Fruit fly (Drosophila melanogaster) whole organism, prepupa: ENCODE measurements around the gene VhaAC39-2.

Experiments used
- Blimp-1 ChIP-seq: fragments of 200-800 bp; sonication (Bioruptor generic); optimal IDR thresholded peaks from 3 replicates; lab custom pipeline; 2017; ENCODE audit warnings: missing biosample characterization, missing genetic modification characterization, mild to moderate bottlenecking, moderate library complexity, missing genetic modification reagents
- CG11902 ChIP-seq: fragments of 200-800 bp; sonication (Bioruptor generic); optimal IDR thresholded peaks from 3 replicates; lab custom pipeline; 2016; ENCODE audit warnings: missing biosample characterization, missing genetic modification characterization
- CG15336 ChIP-seq: fragments of 200-800 bp; sonication (Bioruptor generic); IDR thresholded peaks from 2 replicates; pipeline ENCODE4 v1.3.6; 2022; ENCODE audit warnings: missing biosample characterization, missing genetic modification characterization
- CG16779 ChIP-seq: fragments of 200-800 bp; sonication (Bioruptor generic); optimal IDR thresholded peaks from 3 replicates; lab custom pipeline; 2017; ENCODE audit warnings: missing biosample characterization, mild to moderate bottlenecking, missing genetic modification characterization
- CG3032 ChIP-seq: fragments of 200-800 bp; optimal IDR thresholded peaks from 2 replicates; lab custom pipeline; 2019; ENCODE audit warnings: missing biosample characterization, mild to moderate bottlenecking, missing genetic modification characterization, moderate library complexity
- CG32006 ChIP-seq: fragments of 200-800 bp; sonication (Bioruptor generic); optimal IDR thresholded peaks from 3 replicates; lab custom pipeline; 2017; ENCODE audit warnings: missing biosample characterization, mild to moderate bottlenecking, missing genetic modification characterization
- CG3919 ChIP-seq: fragments of 200-800 bp; sonication (Bioruptor generic); optimal IDR thresholded peaks from 3 replicates; lab custom pipeline; 2016; ENCODE audit warnings: missing biosample characterization, missing genetic modification characterization
- CG6276 ChIP-seq: fragments of 200-800 bp; sonication (Bioruptor generic); optimal IDR thresholded peaks from 2 replicates; lab custom pipeline; 2017; ENCODE audit warnings: missing biosample characterization, mild to moderate bottlenecking, missing genetic modification characterization
- CG6792 ChIP-seq: fragments of 200-800 bp; sonication (Bioruptor generic); optimal IDR thresholded peaks from 3 replicates; lab custom pipeline; 2016; ENCODE audit warnings: missing biosample characterization, missing genetic modification characterization
- CG6854 ChIP-seq: fragments of 200-800 bp; sonication (Bioruptor generic); optimal IDR thresholded peaks from 2 replicates; lab custom pipeline; 2017; ENCODE audit warnings: missing biosample characterization, mild to moderate bottlenecking, missing genetic modification characterization
- CG8119 ChIP-seq: fragments of 200-800 bp; sonication (Bioruptor generic); IDR thresholded peaks from 3 replicates; pipeline ENCODE4 v1.3.6; 2022; ENCODE audit warnings: missing biosample characterization, missing genetic modification characterization
- CG8632 ChIP-seq: fragments of 200-800 bp; sonication (Bioruptor generic); optimal IDR thresholded peaks from 3 replicates; lab custom pipeline; 2016; ENCODE audit warnings: missing biosample characterization, missing genetic modification characterization
- CG9139 ChIP-seq: fragments of 200-800 bp; sonication (Bioruptor generic); optimal IDR thresholded peaks from 3 replicates; lab custom pipeline; 2017; ENCODE audit warnings: missing biosample characterization, mild to moderate bottlenecking, missing genetic modification characterization
- Eip75B ChIP-seq: fragments of 200-800 bp; sonication (Bioruptor generic); optimal IDR thresholded peaks from 3 replicates; lab custom pipeline; 2016; ENCODE audit warnings: missing biosample characterization, missing genetic modification characterization
- Eip78C ChIP-seq: fragments of 200-800 bp; sonication (Bioruptor generic); peaks from one replicate; lab custom pipeline; 2016; ENCODE audit warnings: missing biosample characterization, missing genetic modification characterization
- Hr38 ChIP-seq: sonication (Bioruptor generic); optimal IDR thresholded peaks from 2 replicates; lab custom pipeline; 2016; ENCODE audit warnings: missing biosample characterization, missing genetic modification characterization
- Sox14 ChIP-seq: fragments of 200-800 bp; sonication (Bioruptor generic); optimal IDR thresholded peaks from 3 replicates; lab custom pipeline; 2016; ENCODE audit warnings: missing biosample characterization, missing genetic modification characterization
- acj6 ChIP-seq: fragments of 200-800 bp; sonication (Bioruptor generic); optimal IDR thresholded peaks from 3 replicates; lab custom pipeline; 2016; ENCODE audit warnings: missing biosample characterization, missing genetic modification characterization
- cyc ChIP-seq: fragments of 200-800 bp; sonication (Bioruptor generic); optimal IDR thresholded peaks from 3 replicates; lab custom pipeline; 2016; ENCODE audit warnings: missing biosample characterization, missing genetic modification characterization
- dac ChIP-seq: fragments of 200-800 bp; sonication (Bioruptor generic); optimal IDR thresholded peaks from 2 replicates; lab custom pipeline; 2017; ENCODE audit warnings: missing biosample characterization, mild to moderate bottlenecking, missing genetic modification characterization
- dsx ChIP-seq: fragments of 200-800 bp; optimal IDR thresholded peaks from 3 replicates; lab custom pipeline; 2019; ENCODE audit warnings: missing biosample characterization, mild to moderate bottlenecking, missing genetic modification characterization, moderate library complexity; ENCODE audit not compliant: poor library complexity, severe bottlenecking
- eg ChIP-seq: fragments of 200-800 bp; sonication (Bioruptor generic); IDR thresholded peaks from 3 replicates; pipeline ENCODE4 v1.3.6; 2022; ENCODE audit warnings: missing biosample characterization, missing genetic modification characterization
- esn ChIP-seq: fragments of 200-800 bp; sonication (Bioruptor generic); optimal IDR thresholded peaks from 2 replicates; lab custom pipeline; 2016; ENCODE audit warnings: missing biosample characterization, mild to moderate bottlenecking, missing genetic modification characterization, moderate library complexity
- fkh ChIP-seq: fragments of 200-800 bp; sonication (Bioruptor generic); optimal IDR thresholded peaks from 3 replicates; lab custom pipeline; 2017; ENCODE audit warnings: missing biosample characterization, mild to moderate bottlenecking, missing genetic modification characterization, moderate library complexity
- pdm3 ChIP-seq: fragments of 200-800 bp; sonication (Bioruptor generic); optimal IDR thresholded peaks from 3 replicates; lab custom pipeline; 2016; ENCODE audit warnings: missing biosample characterization, missing genetic modification characterization
- ss ChIP-seq, 2 experiments: fragments of 200-800 bp; sonication (Bioruptor generic); optimal IDR thresholded peaks; 2 replicates in 1 of 2; 3 replicates in 1 of 2; lab custom pipeline; 2017 to 2018; ENCODE audit warnings: mild to moderate bottlenecking in 2 of 2, missing biosample characterization in 2 of 2, missing genetic modification characterization in 2 of 2, moderate library complexity in 1 of 2
- svp ChIP-seq: fragments of 200-800 bp; sonication (Bioruptor generic); peaks from one replicate; lab custom pipeline; 2016; ENCODE audit warnings: missing biosample characterization, missing genetic modification characterization
- vri ChIP-seq: fragments of 200-800 bp; sonication (Bioruptor generic); optimal IDR thresholded peaks from 3 replicates; lab custom pipeline; 2016; ENCODE audit warnings: missing biosample characterization, mild to moderate bottlenecking, missing genetic modification characterization

Gene VhaAC39-2

dm6 chr3R:23141678-23142338, 17.3 kb downstream of the VhaAC39-2 start, which contains the start of gene hh:
TSS of gene hh (minus strand) at chr3R:23141906.
- peak; percentile 59 for TF ChIP-seq Eip78C (GFP tag; lab: Kevin White, UChicago)
- peak; percentile 4 for TF ChIP-seq fkh (GFP tag; lab: Kevin White, UChicago)
- peak; percentile 15 to 40 for TF ChIP-seq ss (GFP tag; optimal IDR thresholded peaks at IDR 0.05; lab: Kevin White, UChicago)
- peak; percentile 19 for TF ChIP-seq vri (GFP tag; lab: Kevin White, UChicago)
- no peak for TF ChIP-seq pdm3 (GFP tag; lab: Kevin White, UChicago)
- peak; percentile 9 for TF ChIP-seq dsx (GFP tag; lab: Kevin White, UChicago)
- no peak for TF ChIP-seq Eip75B
- TF ChIP-seq Blimp-1 (GFP tag; lab: Kevin White, UChicago): peak; percentile 57
- TF ChIP-seq CG8119 (GFP tag; lab: Robert Waterston, UW): 0 out of 3 replicates have a peak, but pooled peaks have one; percentile 16

dm6 chr3R:23141113-23141512, 18.0 kb downstream of the VhaAC39-2 start:
- TF ChIP-seq CG8632: no peak
- no peak for TF ChIP-seq cyc (GFP tag; lab: Kevin White, UChicago)
- TF ChIP-seq Blimp-1 (GFP tag; lab: Kevin White, UChicago): no peak

dm6 chr3R:23140280-23140679, 18.8 kb downstream of the VhaAC39-2 start:
- TF ChIP-seq ss (GFP tag; optimal IDR thresholded peaks at IDR 0.05; lab: Kevin White, UChicago) (no peak), vri (GFP tag; lab: Kevin White, UChicago) (peak; percentile 26)

DNA sequence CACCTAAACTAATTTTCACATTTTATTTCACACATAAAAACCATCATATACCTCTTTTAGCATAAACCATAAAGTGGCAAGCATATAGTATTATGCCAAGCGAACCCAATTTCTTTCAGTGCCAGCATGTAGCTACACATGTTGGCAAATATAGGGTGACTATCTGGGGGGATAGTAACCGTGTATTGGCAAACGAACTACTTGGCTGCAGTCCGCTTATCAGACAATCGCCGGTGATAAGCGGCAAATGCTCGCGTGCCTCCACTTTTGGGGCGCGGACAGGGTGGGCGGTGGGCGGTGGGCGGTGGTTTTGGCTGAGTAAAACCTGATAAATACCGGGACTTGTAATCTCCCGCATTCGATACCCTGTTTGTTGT, 19.5 kb downstream of the VhaAC39-2 start:
- peak; percentile 1 for TF ChIP-seq CG32006 (GFP tag; lab: Kevin White, UChicago)
- TF ChIP-seq fkh (GFP tag; lab: Kevin White, UChicago): peak; percentile 11
- TF ChIP-seq Sox14 (GFP tag; lab: Kevin White, UChicago): no peak

- no peak for TF ChIP-seq CG6792 (GFP tag; lab: Kevin White, UChicago)
- TF ChIP-seq CG6854: no peak
- TF ChIP-seq Eip78C (GFP tag; lab: Kevin White, UChicago): peak; percentile 42
Measured at dm6 chr3R:23138992-23139633, 20.0 kb downstream of the VhaAC39-2 start.

DNA sequence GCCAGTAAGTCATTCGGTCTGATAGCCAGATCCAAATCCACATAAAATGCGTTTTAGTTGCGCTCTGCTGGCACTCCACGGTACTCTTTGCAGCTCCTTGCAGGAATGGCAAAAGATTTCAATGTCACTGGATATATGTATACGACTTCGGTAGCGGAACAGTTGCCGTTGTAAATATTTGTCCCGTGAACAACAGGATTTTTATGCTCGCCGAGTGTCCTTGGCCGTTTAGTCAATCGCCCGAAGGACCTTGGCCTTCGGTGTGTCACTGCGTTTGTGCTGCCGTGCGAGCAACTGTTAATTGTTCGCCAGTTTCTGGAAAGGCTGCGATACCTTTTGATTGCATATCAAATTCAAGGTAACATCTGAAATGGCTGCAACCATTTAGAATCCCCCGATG, 20.7 kb downstream of the VhaAC39-2 start:
- TF ChIP-seq vri (GFP tag; lab: Kevin White, UChicago) (no peak), CG8632 (no peak), CG6276 (GFP tag; lab: Kevin White, UChicago) (no peak), cyc (GFP tag; lab: Kevin White, UChicago) (no peak), CG32006 (GFP tag; lab: Kevin White, UChicago) (no peak), CG11902 (GFP tag; lab: Kevin White, UChicago) (no peak), eg (GFP tag; lab: Robert Waterston, UW) (no peak), esn (no peak), Hr38 (no peak), CG8119 (GFP tag; lab: Robert Waterston, UW) (no peak), CG3032 (tag; lab: Kevin White, UChicago) (no peak), acj6 (GFP tag; lab: Kevin White, UChicago) (no peak), svp (GFP tag; lab: Kevin White, UChicago) (no peak), CG15336 (GFP tag; lab: Robert Waterston, UW) (no peak), CG9139 (GFP tag; lab: Kevin White, UChicago) (no peak), Eip78C (GFP tag; lab: Kevin White, UChicago) (no peak), CG3919 (GFP tag; lab: Kevin White, UChicago) (no peak)

DNA sequence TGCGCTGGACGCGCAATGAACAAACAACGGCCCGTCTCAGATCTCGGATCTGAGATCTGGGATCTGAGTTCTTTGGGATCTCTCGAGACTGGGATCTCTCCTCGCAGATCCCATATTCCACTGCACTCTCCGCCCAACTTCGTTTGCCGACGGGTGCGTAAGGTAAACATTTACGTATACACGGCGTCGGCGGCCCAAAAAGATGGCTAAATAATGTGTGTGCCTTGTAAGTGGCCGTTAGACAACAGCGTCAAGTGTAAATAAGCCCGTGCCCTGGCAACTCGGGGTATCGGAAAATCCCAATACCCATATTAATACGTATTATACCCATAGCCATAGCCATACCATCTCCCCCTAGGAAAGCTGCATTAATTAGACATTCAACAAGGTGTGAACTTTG, 24.4 kb downstream of the VhaAC39-2 start:
- TF ChIP-seq fkh (GFP tag; lab: Kevin White, UChicago) (peak; percentile 79), esn (no peak), CG9139 (GFP tag; lab: Kevin White, UChicago) (no peak), CG6276 (GFP tag; lab: Kevin White, UChicago) (no peak), CG16779 (tag; lab: Kevin White, UChicago) (no peak), CG8119 (GFP tag; lab: Robert Waterston, UW) (no peak), dac (GFP tag; lab: Kevin White, UChicago) (no peak)
